Worm (Caenorhabditis elegans): ENCODE data around the gene str-102.

The str-102 gene

DNA sequence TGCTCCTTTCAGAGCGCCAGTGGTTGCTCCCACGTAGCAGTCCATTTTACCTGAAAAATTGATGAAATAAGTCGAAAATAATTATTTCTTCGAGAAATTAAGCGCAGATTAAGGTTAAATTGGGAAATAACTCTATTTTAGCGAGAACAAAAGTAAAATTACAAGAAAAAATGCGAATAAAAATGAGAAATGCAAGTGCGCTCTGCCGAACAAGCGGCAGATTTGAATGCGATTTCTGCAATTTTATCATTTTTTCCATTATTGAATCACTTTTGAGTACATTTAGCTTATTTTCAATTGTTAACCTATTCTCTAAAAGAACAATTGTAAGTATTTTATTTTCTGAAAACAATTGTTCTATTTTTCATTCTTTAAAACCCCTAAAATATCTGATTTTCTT lies 10.1 kb downstream of the str-102 start, which contains the start of gene T06E6.1:
TSS of gene T06E6.1 (minus strand) at position 56 of the 400 bp plus-strand sequence.
- TF ChIP-seq lin-38 (GFP tag; IDR thresholded peaks at IDR 0.05) (peak; percentile 54), nhr-48 (tag; optimal IDR thresholded peaks at IDR 0.05) (no peak), dpl-1 (GFP tag; optimal IDR thresholded peaks at IDR 0.05) (peak; percentile 66), nhr-6 (tag; optimal IDR thresholded peaks at IDR 0.05) (peak; percentile 71)

ce11 chrV:15395347-15395746 lies 10.5 kb downstream of the str-102 start, which contains the start of gene cyb-3:
Gene cyb-3, plus strand, starts transcription at chrV:15395696.
- TF ChIP-seq duxl-1 (tag; optimal IDR thresholded peaks at IDR 0.05; ENCODE audit: poor library complexity): no peak
- no peak for TF ChIP-seq nhr-6 (tag; optimal IDR thresholded peaks at IDR 0.05)
- TF ChIP-seq mdl-1 (tag; optimal IDR thresholded peaks at IDR 0.05): no peak
- TF ChIP-seq vab-7 (GFP tag; IDR thresholded peaks at IDR 0.05): no peak
- TF ChIP-seq spr-3 (GFP tag; optimal IDR thresholded peaks at IDR 0.05): no peak
- no peak for TF ChIP-seq unc-62 (GFP tag; optimal IDR thresholded peaks at IDR 0.05 in 1 of 2)
- TF ChIP-seq unc-62 (tag; optimal IDR thresholded peaks at IDR 0.05): no peak
- no peak for TF ChIP-seq ceh-28 (tag; optimal IDR thresholded peaks at IDR 0.05)
- TF ChIP-seq zag-1 (tag; optimal IDR thresholded peaks at IDR 0.05): no peak
- TF ChIP-seq skn-1 (tag; optimal IDR thresholded peaks at IDR 0.05): no peak
- TF ChIP-seq lin-38 (GFP tag; IDR thresholded peaks at IDR 0.05): peak; percentile 90
- TF ChIP-seq Y48G9A.11 (GFP tag; IDR thresholded peaks at IDR 0.05): 0 out of 2 replicates have a peak, but pooled peaks have one; percentile 32
- TF ChIP-seq unc-130 (GFP tag; optimal IDR thresholded peaks at IDR 0.05): peak; percentile 30
- no peak for TF ChIP-seq arid-1 (GFP tag; conservative IDR thresholded peaks at IDR 0.05)
- no peak for TF ChIP-seq snpc-1.2 (GFP tag; IDR thresholded peaks at IDR 0.05)
- no peak for TF ChIP-seq hif-1 (tag; optimal IDR thresholded peaks at IDR 0.05)
- no peak for TF ChIP-seq D1046.2 (GFP tag; IDR thresholded peaks at IDR 0.05)

ce11 chrV:15397139-15397538 lies 12.3 kb downstream of the str-102 start:
- TF ChIP-seq zag-1 (tag; optimal IDR thresholded peaks at IDR 0.05): no peak
- TF ChIP-seq pha-4 (GFP tag; IDR thresholded peaks at IDR 0.05): no peak
- TF ChIP-seq pha-4 (tag; optimal IDR thresholded peaks at IDR 0.05): no peak
- no peak for TF ChIP-seq hif-1 (tag; optimal IDR thresholded peaks at IDR 0.05)
- no peak for TF ChIP-seq dve-1 (tag; optimal IDR thresholded peaks at IDR 0.05; ENCODE audit: insufficient read depth)
- TF ChIP-seq mdl-1 (tag; optimal IDR thresholded peaks at IDR 0.05): no peak
- no peak for TF ChIP-seq hlh-11 (tag; optimal IDR thresholded peaks at IDR 0.05)
- TF ChIP-seq madf-5 (GFP tag; IDR thresholded peaks at IDR 0.05): no peak
- no peak for TF ChIP-seq ceh-20 (GFP tag; IDR thresholded peaks at IDR 0.05)
- no peak for TF ChIP-seq nhr-77 (tag; optimal IDR thresholded peaks at IDR 0.05)
- no peak for TF ChIP-seq vab-7 (GFP tag; IDR thresholded peaks at IDR 0.05)
- no peak for TF ChIP-seq daf-16 (GFP tag; optimal IDR thresholded peaks at IDR 0.05)
- no peak for TF ChIP-seq daf-16 (tag; optimal IDR thresholded peaks at IDR 0.05)
- no peak for TF ChIP-seq mdt-29 (GFP tag; IDR thresholded peaks at IDR 0.05)
- TF ChIP-seq Y48G9A.11 (GFP tag; IDR thresholded peaks at IDR 0.05): no peak
- TF ChIP-seq lir-3 (tag; optimal IDR thresholded peaks at IDR 0.05): no peak
- no peak for TF ChIP-seq dmd-9 (GFP tag; IDR thresholded peaks at IDR 0.05)
- TF ChIP-seq fos-1 (tag; optimal IDR thresholded peaks at IDR 0.05): no peak
- TF ChIP-seq daf-19 (GFP tag; conservative IDR thresholded peaks at IDR 0.05): no peak
- TF ChIP-seq ZK546.5 (tag; optimal IDR thresholded peaks at IDR 0.05): no peak
- TF ChIP-seq ztf-11 (tag; optimal IDR thresholded peaks at IDR 0.05): no peak

DNA sequence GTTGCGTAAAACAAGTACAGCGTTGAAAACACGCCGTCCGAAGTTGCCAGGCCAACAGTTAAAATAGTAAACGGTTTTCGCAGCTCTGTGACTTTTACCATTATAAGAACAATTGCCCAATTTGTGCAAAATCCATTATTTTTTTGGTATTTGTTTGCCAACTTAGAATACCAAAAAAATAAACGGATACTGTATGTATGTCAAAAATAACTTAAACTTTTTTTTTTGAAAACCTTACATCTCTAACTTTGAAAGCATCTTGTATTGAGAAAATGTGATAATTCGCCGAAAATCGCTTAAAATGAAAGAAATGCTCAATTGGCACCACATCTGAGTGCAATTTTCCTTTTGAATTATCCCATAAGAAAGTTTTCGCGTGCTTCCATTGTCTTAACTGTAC lies 13.9 kb downstream of the str-102 start, which contains the start of gene fbxa-199:
TSS of gene fbxa-199 (minus strand) at position 101 of the 400 bp plus-strand sequence.
- no peak for TF ChIP-seq snpc-4 (tag; optimal IDR thresholded peaks at IDR 0.05)
- no peak for TF ChIP-seq zag-1 (tag; optimal IDR thresholded peaks at IDR 0.05)
- TF ChIP-seq dmd-6 (GFP tag; IDR thresholded peaks at IDR 0.05): no peak
- no peak for TF ChIP-seq nhr-111 (GFP tag; optimal IDR thresholded peaks at IDR 0.05)
- no peak for TF ChIP-seq nhr-76 (tag; optimal IDR thresholded peaks at IDR 0.05)
- TF ChIP-seq nhr-10 (tag; optimal IDR thresholded peaks at IDR 0.05): no peak
- no peak for TF ChIP-seq ceh-82 (tag; optimal IDR thresholded peaks at IDR 0.05)
- TF ChIP-seq nhr-77 (tag; optimal IDR thresholded peaks at IDR 0.05): no peak
- no peak for TF ChIP-seq madf-9 (GFP tag; conservative IDR thresholded peaks at IDR 0.05)
- TF ChIP-seq mes-2 (tag; optimal IDR thresholded peaks at IDR 0.05; ENCODE audit: poor library complexity, severe bottlenecking): no peak
- TF ChIP-seq php-3 (GFP tag; IDR thresholded peaks at IDR 0.05): no peak
- TF ChIP-seq ztf-7 (tag; optimal IDR thresholded peaks at IDR 0.05): no peak

Data from whole organism, L4 larva.